Fruit fly (Drosophila melanogaster) whole organism, embryonic: ENCODE measurements around the gene st.

ENCODE experiments used
- Asciz ChIP-seq: fragments of 200-800 bp; sonication (Bioruptor generic); optimal IDR thresholded peaks from 2 replicates; lab custom pipeline; 2017; ENCODE audit warnings: missing biosample characterization, mild to moderate bottlenecking, missing genetic modification characterization, missing genetic modification reagents
- BtbVII ChIP-seq: fragments of 200-800 bp; sonication (Bioruptor generic); optimal IDR thresholded peaks from 3 replicates; lab custom pipeline; 2017; ENCODE audit warnings: missing biosample characterization, mild to moderate bottlenecking, missing genetic modification characterization
- CG10366 ChIP-seq: fragments of 200-800 bp; sonication (Bioruptor generic); IDR thresholded peaks from 2 replicates; pipeline ENCODE4 v1.3.6; 2022; ENCODE audit warnings: missing biosample characterization, missing genetic modification characterization
- CG10979 ChIP-seq: fragments of 200-800 bp; sonication (Bioruptor generic); optimal IDR thresholded peaks from 2 replicates; lab custom pipeline; 2018; ENCODE audit warnings: missing biosample characterization, mild to moderate bottlenecking, missing genetic modification characterization, moderate library complexity
- CG12391 ChIP-seq: fragments of 200-800 bp; sonication (Bioruptor generic); optimal IDR thresholded peaks from 3 replicates; lab custom pipeline; 2018; ENCODE audit warnings: missing biosample characterization, mild to moderate bottlenecking, missing genetic modification characterization, moderate library complexity
- CG16815 ChIP-seq: fragments of 200-800 bp; sonication (Bioruptor generic); optimal IDR thresholded peaks from 3 replicates; lab custom pipeline; 2017; ENCODE audit warnings: missing biosample characterization, mild to moderate bottlenecking, missing genetic modification characterization
- CG17612 ChIP-seq: fragments of 200-800 bp; sonication (Bioruptor generic); IDR thresholded peaks from 2 replicates; pipeline ENCODE4 v1.3.6; 2022; ENCODE audit warnings: missing biosample characterization, missing genetic modification characterization
- CG18262 ChIP-seq: fragments of 200-800 bp; optimal IDR thresholded peaks from 3 replicates; lab custom pipeline; 2019; ENCODE audit warnings: missing biosample characterization, mild to moderate bottlenecking, missing genetic modification characterization, moderate library complexity
- CG2712 ChIP-seq: fragments of 200-800 bp; optimal IDR thresholded peaks from 3 replicates; lab custom pipeline; 2019; ENCODE audit warnings: missing biosample characterization, mild to moderate bottlenecking, missing genetic modification characterization, moderate library complexity
- CG4424 ChIP-seq: fragments of 200-800 bp; sonication (Bioruptor generic); optimal IDR thresholded peaks from 3 replicates; lab custom pipeline; 2016; ENCODE audit warnings: missing biosample characterization, missing genetic modification characterization
- CG5180 ChIP-seq: fragments of 200-800 bp; sonication (Bioruptor generic); optimal IDR thresholded peaks from 3 replicates; lab custom pipeline; 2017; ENCODE audit warnings: missing biosample characterization, missing genetic modification characterization, mild to moderate bottlenecking, moderate library complexity, missing genetic modification reagents
- CG7839 ChIP-seq: fragments of 200-800 bp; sonication (Bioruptor generic); optimal IDR thresholded peaks from 3 replicates; lab custom pipeline; 2018; ENCODE audit warnings: missing biosample characterization, mild to moderate bottlenecking, missing genetic modification characterization, moderate library complexity
- CG8290 ChIP-seq, 3 experiments: fragments of 200-800 bp; sonication (Bioruptor generic); optimal IDR thresholded peaks; 2 replicates each; lab custom pipeline; 2016 to 2019; ENCODE audit warnings: missing biosample characterization in 3 of 3, missing genetic modification characterization in 3 of 3, mild to moderate bottlenecking in 2 of 3, moderate library complexity in 1 of 3
- CoRest ChIP-seq: fragments of 200-800 bp; sonication (Bioruptor generic); optimal IDR thresholded peaks from 3 replicates; lab custom pipeline; 2018; ENCODE audit warnings: missing biosample characterization, mild to moderate bottlenecking, missing genetic modification characterization, moderate library complexity
- D19A ChIP-seq: fragments of 200-800 bp; optimal IDR thresholded peaks from 3 replicates; lab custom pipeline; 2019; ENCODE audit warnings: missing biosample characterization, mild to moderate bottlenecking, missing genetic modification characterization, moderate library complexity
- Drgx ChIP-seq: fragments of 200-800 bp; sonication (Bioruptor generic); IDR thresholded peaks from 2 replicates; pipeline ENCODE4 v1.3.6; 2022; ENCODE audit warnings: missing biosample characterization, missing genetic modification characterization
- E2f1 ChIP-seq: fragments of 200-800 bp; sonication (Bioruptor generic); IDR thresholded peaks from 2 replicates; pipeline ENCODE4 v1.3.6; 2022; ENCODE audit warnings: missing biosample characterization, missing genetic modification characterization
- Eip74EF ChIP-seq, 2 experiments: fragments of 200-800 bp in 1 of 2; fragments of >200 bp in 1 of 2; sonication (Bioruptor generic) in 1 of 2; optimal IDR thresholded peaks; 2 replicates each; lab custom pipeline; 2017 to 2019; ENCODE audit warnings: missing biosample characterization in 2 of 2, missing genetic modification characterization in 2 of 2, mild to moderate bottlenecking in 1 of 2, moderate library complexity in 1 of 2
- HLH4C ChIP-seq: fragments of 200-800 bp; sonication (Bioruptor generic); IDR thresholded peaks from 3 replicates; pipeline ENCODE4 v1.3.6; 2022; ENCODE audit warnings: missing biosample characterization, missing genetic modification characterization; ENCODE audit not compliant: partially characterized antibody
- Hr51 ChIP-seq, 2 experiments: fragments of 200-800 bp; sonication (Bioruptor generic); optimal IDR thresholded peaks; 2 replicates in 1 of 2; 3 replicates in 1 of 2; lab custom pipeline; 2016 to 2018; ENCODE audit warnings: missing biosample characterization in 2 of 2, missing genetic modification characterization in 2 of 2, mild to moderate bottlenecking in 1 of 2, moderate library complexity in 1 of 2
- Lim3 ChIP-seq: fragments of 200-800 bp; sonication (Bioruptor generic); IDR thresholded peaks from 2 replicates; pipeline ENCODE4 v1.3.6; 2022; ENCODE audit warnings: missing biosample characterization, missing genetic modification characterization
- NfI ChIP-seq: fragments of 200-800 bp; sonication (Bioruptor generic); optimal IDR thresholded peaks from 3 replicates; lab custom pipeline; 2018; ENCODE audit warnings: missing biosample characterization, mild to moderate bottlenecking, missing genetic modification characterization, moderate library complexity
- Oaz ChIP-seq: fragments of 200-800 bp; sonication (Bioruptor generic); IDR thresholded peaks from 2 replicates; pipeline ENCODE4 v1.3.6; 2022; ENCODE audit warnings: missing biosample characterization, missing genetic modification characterization
- Oli ChIP-seq: fragments of 200-800 bp; sonication (Bioruptor generic); optimal IDR thresholded peaks from 2 replicates; lab custom pipeline; 2018; ENCODE audit warnings: missing biosample characterization, mild to moderate bottlenecking, missing genetic modification characterization, moderate library complexity
- PHDP ChIP-seq: fragments of 200-800 bp; sonication (Bioruptor generic); optimal IDR thresholded peaks from 3 replicates; lab custom pipeline; 2018; ENCODE audit warnings: missing biosample characterization, mild to moderate bottlenecking, missing genetic modification characterization, moderate library complexity
- Pdp1 ChIP-seq, 2 experiments: fragments of 200-800 bp; sonication (Bioruptor generic); optimal IDR thresholded peaks; 3 replicates each; lab custom pipeline; 2016; ENCODE audit warnings: missing biosample characterization in 2 of 2, missing genetic modification characterization in 2 of 2, mild to moderate bottlenecking in 1 of 2, moderate library complexity in 1 of 2
- Ptx1 ChIP-seq: fragments of 200-800 bp; sonication (Bioruptor generic); IDR thresholded peaks from 2 replicates; pipeline ENCODE4 v1.3.6; 2022; ENCODE audit warnings: missing biosample characterization, missing genetic modification characterization
- Sox100B ChIP-seq: fragments of 200-800 bp; sonication (Bioruptor generic); optimal IDR thresholded peaks from 3 replicates; lab custom pipeline; 2018; ENCODE audit warnings: missing biosample characterization, mild to moderate bottlenecking, missing genetic modification characterization
- Sox102F ChIP-seq: fragments of 200-800 bp; sonication (Bioruptor generic); optimal IDR thresholded peaks from 2 replicates; lab custom pipeline; 2018; ENCODE audit warnings: missing biosample characterization, mild to moderate bottlenecking, missing genetic modification characterization, moderate library complexity
- ara ChIP-seq: fragments of 200-800 bp; sonication (Bioruptor generic); IDR thresholded peaks from 2 replicates; pipeline ENCODE4 v1.3.6; 2022; ENCODE audit warnings: missing biosample characterization, missing genetic modification characterization
- bcd ChIP-seq: fragments of 200-800 bp; sonication (Bioruptor generic); optimal IDR thresholded peaks from 2 replicates; lab custom pipeline; 2017; ENCODE audit warnings: missing biosample characterization, mild to moderate bottlenecking, missing genetic modification characterization
- cas ChIP-seq: fragments of 200-800 bp; sonication (Bioruptor generic); IDR thresholded peaks from 2 replicates; pipeline ENCODE4 v1.3.6; 2022; ENCODE audit warnings: missing biosample characterization, missing genetic modification characterization
- chinmo ChIP-seq: fragments of 200-800 bp; sonication (Bioruptor generic); IDR thresholded peaks from 4 replicates; pipeline ENCODE4 v1.3.6; 2022; ENCODE audit warnings: missing biosample characterization, missing genetic modification characterization; ENCODE audit not compliant: partially characterized antibody
- ci ChIP-seq: fragments of 200-800 bp; sonication (Bioruptor generic); IDR thresholded peaks from 3 replicates; pipeline ENCODE4 v1.3.6; 2022; ENCODE audit warnings: missing biosample characterization, missing genetic modification characterization
- dmrt99B ChIP-seq: fragments of 200-800 bp; sonication (Bioruptor generic); optimal IDR thresholded peaks from 2 replicates; lab custom pipeline; 2018; ENCODE audit warnings: missing biosample characterization, mild to moderate bottlenecking, missing genetic modification characterization, moderate library complexity
- eve ChIP-seq, 2 experiments: fragments of >200 bp; optimal IDR thresholded peaks; 2 replicates each; lab custom pipeline; 2017; ENCODE audit warnings: missing biosample characterization in 2 of 2, missing genetic modification characterization in 2 of 2
- fd96Cb ChIP-seq: fragments of 200-800 bp; sonication (Bioruptor generic); optimal IDR thresholded peaks from 2 replicates; lab custom pipeline; 2018; ENCODE audit warnings: missing biosample characterization, mild to moderate bottlenecking, missing genetic modification characterization, moderate library complexity
- gcm ChIP-seq: fragments of 200-800 bp; sonication (Bioruptor generic); optimal IDR thresholded peaks from 2 replicates; lab custom pipeline; 2019; ENCODE audit warnings: missing biosample characterization, mild to moderate bottlenecking, missing genetic modification characterization, moderate library complexity
- gem ChIP-seq: fragments of 200-800 bp; sonication (Bioruptor generic); optimal IDR thresholded peaks from 2 replicates; lab custom pipeline; 2019; ENCODE audit warnings: missing biosample characterization, mild to moderate bottlenecking, missing genetic modification characterization, moderate library complexity
- jing ChIP-seq: fragments of 200-800 bp; sonication (Bioruptor generic); optimal IDR thresholded peaks from 2 replicates; lab custom pipeline; 2018; ENCODE audit warnings: missing biosample characterization, mild to moderate bottlenecking, missing genetic modification characterization
- kah ChIP-seq: fragments of 200-800 bp; sonication (Bioruptor generic); optimal IDR thresholded peaks from 2 replicates; lab custom pipeline; 2018; ENCODE audit warnings: missing biosample characterization, mild to moderate bottlenecking, missing genetic modification characterization
- nmo ChIP-seq: fragments of 200-800 bp; sonication (Bioruptor generic); optimal IDR thresholded peaks from 2 replicates; lab custom pipeline; 2018; ENCODE audit warnings: missing biosample characterization, mild to moderate bottlenecking, missing genetic modification characterization, moderate library complexity
- pnt ChIP-seq: fragments of 200-800 bp; sonication (Bioruptor generic); optimal IDR thresholded peaks from 3 replicates; lab custom pipeline; 2016; ENCODE audit warnings: missing biosample characterization, missing genetic modification characterization
- row ChIP-seq: fragments of 200-800 bp; sonication (Bioruptor generic); IDR thresholded peaks from 3 replicates; pipeline ENCODE4 v1.3.6; 2022; ENCODE audit warnings: missing biosample characterization, missing genetic modification characterization
- sens ChIP-seq: fragments of 200-800 bp; sonication (Bioruptor generic); peaks from one replicate; lab custom pipeline; 2016; ENCODE audit warnings: missing biosample characterization, missing genetic modification characterization
- sr ChIP-seq: fragments of 200-800 bp; sonication (Bioruptor generic); IDR thresholded peaks from 3 replicates; pipeline ENCODE4 v1.3.6; 2022; ENCODE audit warnings: missing biosample characterization, missing genetic modification characterization
- stc ChIP-seq: fragments of 200-800 bp; sonication (Bioruptor generic); IDR thresholded peaks from 2 replicates; pipeline ENCODE4 v1.3.6; 2022; ENCODE audit warnings: missing biosample characterization, missing genetic modification characterization
- tgo ChIP-seq: fragments of 200-800 bp; sonication (Bioruptor generic); IDR thresholded peaks from 3 replicates; pipeline ENCODE4 v1.3.6; 2022; ENCODE audit warnings: missing biosample characterization, missing genetic modification characterization
- vvl ChIP-seq: fragments of 200-800 bp; sonication (Bioruptor generic); IDR thresholded peaks from 2 replicates; pipeline ENCODE4 v1.3.6; 2022; ENCODE audit warnings: missing biosample characterization, missing genetic modification characterization

Gene st

DNA sequence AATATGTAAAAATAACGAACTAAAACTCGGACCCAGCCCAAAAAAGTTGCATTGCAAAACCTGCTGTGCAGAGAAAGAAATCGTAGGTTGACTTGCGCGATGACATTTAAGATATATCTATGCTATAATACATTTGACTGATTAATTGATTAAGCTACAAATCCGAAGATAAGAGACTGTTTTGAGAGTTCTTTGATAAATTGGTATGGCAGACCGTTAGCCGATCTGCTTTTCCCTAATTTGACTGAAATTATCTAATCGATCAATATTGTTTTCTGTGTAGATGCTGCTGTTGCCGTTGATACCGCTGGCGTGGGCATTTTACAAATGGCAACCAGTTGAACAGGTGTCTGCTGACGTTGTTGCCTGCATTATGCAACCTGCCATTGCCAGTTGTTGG, 15.3 kb upstream of the st start:
- TF ChIP-seq gcm (peak; percentile 28), pnt (GFP tag; lab: Kevin White, UChicago) (peak; percentile 13), Pdp1 (GFP tag; optimal IDR thresholded peaks at IDR 0.05; lab: Kevin White, UChicago) (peak in 1 of 2 experiments; percentile 37), nmo (GFP tag; lab: Kevin White, UChicago) (peak; percentile 16), Asciz (GFP tag; lab: Kevin White, UChicago) (peak; percentile 49), vvl (GFP tag; lab: Robert Waterston, UW) (peak; percentile 47; the same call in 1 of the 2 replicates), Hr51 (GFP tag; optimal IDR thresholded peaks at IDR 0.05; lab: Kevin White, UChicago) (peak in 1 of 2 experiments; percentile 78), stc (peak; percentile 62), CG4424 (GFP tag; lab: Kevin White, UChicago) (peak; percentile 2), chinmo (GFP tag; lab: Robert Waterston, UW) (no peak), Oaz (GFP tag; lab: Robert Waterston, UW) (no peak), Lim3 (GFP tag; lab: Robert Waterston, UW) (no peak), sr (GFP tag; lab: Robert Waterston, UW) (peak; percentile 32; the same call in 1 of the 3 replicates), gem (peak; percentile 55), eve (GFP tag; optimal IDR thresholded peaks at IDR 0.05; lab: Kevin White, UChicago) (peak in 1 of 2 experiments; percentile 66), ara (GFP tag; lab: Robert Waterston, UW) (peak; percentile 52), CG10366 (peak; percentile 30), PHDP (tag; lab: Kevin White, UChicago) (peak; percentile 2), NfI (peak; percentile 9), CG2712 (tag; lab: Kevin White, UChicago) (peak; percentile 53), CG10979 (tag; lab: Kevin White, UChicago) (peak; percentile 3), BtbVII (GFP tag; lab: Kevin White, UChicago) (no peak), Oli (tag; lab: Kevin White, UChicago) (peak; percentile 63), D19A (tag; lab: Kevin White, UChicago) (peak; percentile 24), jing (peak; percentile 27), ci (GFP tag; lab: Robert Waterston, UW) (peak; percentile 40; the same call in 1 of the 3 replicates), CG7839 (tag; lab: Kevin White, UChicago) (peak; percentile 39), CG16815 (GFP tag; lab: Kevin White, UChicago) (no peak), CG12391 (peak; percentile 47), Eip74EF (GFP tag; optimal IDR thresholded peaks at IDR 0.05; lab: Kevin White, UChicago) (peak in 1 of 2 experiments; percentile 41), CG17612 (GFP tag; lab: Robert Waterston, UW) (no peak), HLH4C (GFP tag; lab: Robert Waterston, UW) (0 out of 3 replicates have a peak, but pooled peaks have one; percentile 21), Sox100B (GFP tag; lab: Kevin White, UChicago) (peak; percentile 46), E2f1 (GFP tag; lab: Robert Waterston, UW) (no peak), CG8290 (GFP tag; optimal IDR thresholded peaks at IDR 0.05; lab: Kevin White, UChicago) (no peak), CG8290 (tag; optimal IDR thresholded peaks at IDR 0.05; lab: Kevin White, UChicago) (peak in 1 of 2 experiments; percentile 34), tgo (GFP tag; lab: Robert Waterston, UW) (peak; percentile 18; the same call in 1 of the 3 replicates), kah (peak; percentile 48), bcd (GFP tag; lab: Kevin White, UChicago) (peak; percentile 14), dmrt99B (tag; lab: Kevin White, UChicago) (peak; percentile 80), CG5180 (GFP tag; lab: Kevin White, UChicago) (peak; percentile 29), Sox102F (GFP tag; lab: Kevin White, UChicago) (peak; percentile 70), row (peak; percentile 35; the same call in 1 of the 3 replicates), Ptx1 (GFP tag; lab: Robert Waterston, UW) (peak; percentile 57), CG18262 (tag; lab: Kevin White, UChicago) (peak; percentile 31), fd96Cb (peak; percentile 28), cas (GFP tag; lab: Robert Waterston, UW) (no peak), Drgx (GFP tag; lab: Robert Waterston, UW) (peak; percentile 83), sens (peak; percentile 52), CoRest (peak; percentile 17)
